Fruit fly (Drosophila melanogaster): Measurements from ENCODE around the gene CG32152.

DNA sequence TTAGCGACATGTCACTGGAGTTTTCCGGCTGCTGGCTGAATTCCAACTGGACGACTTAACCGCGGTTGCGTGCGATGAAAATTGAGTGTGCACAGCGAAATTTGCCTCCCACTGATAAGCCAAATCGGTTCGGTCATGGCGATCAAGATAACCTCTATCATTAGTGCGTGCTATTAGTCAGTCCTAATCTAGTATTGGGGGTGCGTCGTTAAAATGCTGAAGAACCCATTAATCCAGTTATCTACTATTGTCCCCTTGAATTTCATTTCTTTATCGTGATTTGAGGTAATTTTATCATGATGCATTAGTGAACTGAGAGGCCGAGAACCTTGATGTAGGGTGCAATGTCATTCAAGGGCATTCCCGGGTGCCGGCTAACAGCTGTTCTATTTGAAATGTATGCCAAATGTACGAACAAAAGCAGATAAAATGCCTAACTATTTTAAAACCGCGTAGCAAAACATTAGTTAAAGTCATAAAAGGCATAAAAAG lies 15.3 kb downstream of the CG32152 start, which contains the start of gene Pgm1:
- TF ChIP-seq psq (GFP tag; optimal IDR thresholded peaks at IDR 0.05) (peak; percentile 79), Vsx2 (GFP tag; optimal IDR thresholded peaks at IDR 0.05; ENCODE audit: partially characterized antibody) (no peak), GATAd (GFP tag; optimal IDR thresholded peaks at IDR 0.05) (no peak), jim (GFP tag; optimal IDR thresholded peaks at IDR 0.05) (no peak), Rel (GFP tag; optimal IDR thresholded peaks at IDR 0.05) (peak; percentile 50), Rel (tag; optimal IDR thresholded peaks at IDR 0.05) (peak; percentile 77), Dfd (GFP tag; optimal IDR thresholded peaks at IDR 0.05) (no peak)

Measured in whole organism, wandering third instar larva.